Fruit fly (Drosophila melanogaster) whole organism, prepupa: ENCODE measurements around the gene Tdg.

ENCODE experiments used
- CG32006 ChIP-seq: fragments of 200-800 bp; sonication (Bioruptor generic); optimal IDR thresholded peaks from 3 replicates; lab custom pipeline; 2017; ENCODE audit warnings: missing biosample characterization, mild to moderate bottlenecking, missing genetic modification characterization
- CG8119 ChIP-seq: fragments of 200-800 bp; sonication (Bioruptor generic); IDR thresholded peaks from 3 replicates; pipeline ENCODE4 v1.3.6; 2022; ENCODE audit warnings: missing biosample characterization, missing genetic modification characterization
- CG8632 ChIP-seq: fragments of 200-800 bp; sonication (Bioruptor generic); optimal IDR thresholded peaks from 3 replicates; lab custom pipeline; 2016; ENCODE audit warnings: missing biosample characterization, missing genetic modification characterization
- Eip93F ChIP-seq: fragments of 200-800 bp; sonication (Bioruptor generic); optimal IDR thresholded peaks from 2 replicates; lab custom pipeline; 2016; ENCODE audit warnings: missing biosample characterization, mild to moderate bottlenecking, missing genetic modification characterization
- Hr38 ChIP-seq: sonication (Bioruptor generic); optimal IDR thresholded peaks from 2 replicates; lab custom pipeline; 2016; ENCODE audit warnings: missing biosample characterization, missing genetic modification characterization
- Hr39 ChIP-seq: fragments of 200-800 bp; sonication (Bioruptor generic); optimal IDR thresholded peaks from 2 replicates; lab custom pipeline; 2016; ENCODE audit warnings: missing biosample characterization, missing genetic modification characterization
- acj6 ChIP-seq: fragments of 200-800 bp; sonication (Bioruptor generic); optimal IDR thresholded peaks from 3 replicates; lab custom pipeline; 2016; ENCODE audit warnings: missing biosample characterization, missing genetic modification characterization
- eg ChIP-seq: fragments of 200-800 bp; sonication (Bioruptor generic); IDR thresholded peaks from 3 replicates; pipeline ENCODE4 v1.3.6; 2022; ENCODE audit warnings: missing biosample characterization, missing genetic modification characterization
- fd85E ChIP-seq: fragments of 200-800 bp; sonication (Bioruptor generic); optimal IDR thresholded peaks from 3 replicates; lab custom pipeline; 2016; ENCODE audit warnings: missing biosample characterization, missing genetic modification characterization
- fkh ChIP-seq: fragments of 200-800 bp; sonication (Bioruptor generic); optimal IDR thresholded peaks from 3 replicates; lab custom pipeline; 2017; ENCODE audit warnings: missing biosample characterization, mild to moderate bottlenecking, missing genetic modification characterization, moderate library complexity
- pdm3 ChIP-seq: fragments of 200-800 bp; sonication (Bioruptor generic); optimal IDR thresholded peaks from 3 replicates; lab custom pipeline; 2016; ENCODE audit warnings: missing biosample characterization, missing genetic modification characterization
- salr ChIP-seq, 2 experiments: fragments of 200-800 bp; sonication (Bioruptor generic); optimal IDR thresholded peaks; 3 replicates each; lab custom pipeline; 2016 to 2018; ENCODE audit warnings: missing biosample characterization in 2 of 2, missing genetic modification characterization in 2 of 2, mild to moderate bottlenecking in 1 of 2
- spab ChIP-seq: fragments of 200-800 bp; sonication (Bioruptor generic); optimal IDR thresholded peaks from 2 replicates; lab custom pipeline; 2017; ENCODE audit warnings: missing biosample characterization, mild to moderate bottlenecking, missing genetic modification characterization, missing genetic modification reagents
- vri ChIP-seq: fragments of 200-800 bp; sonication (Bioruptor generic); optimal IDR thresholded peaks from 3 replicates; lab custom pipeline; 2016; ENCODE audit warnings: missing biosample characterization, mild to moderate bottlenecking, missing genetic modification characterization

dm6 chr4:576439-576838 lies 18.8 kb upstream of the Tdg start:
- no peak for TF ChIP-seq salr (GFP tag; optimal IDR thresholded peaks at IDR 0.05; lab: Kevin White, UChicago)
- TF ChIP-seq Eip93F = no peak
- TF ChIP-seq CG8119 (GFP tag; lab: Robert Waterston, UW) = no peak
- TF ChIP-seq pdm3 = no peak
- TF ChIP-seq Hr39 (GFP tag; lab: Kevin White, UChicago) = no peak
- no peak for TF ChIP-seq spab (GFP tag; lab: Kevin White, UChicago)
- TF ChIP-seq CG32006 (GFP tag; lab: Kevin White, UChicago) = no peak
- TF ChIP-seq vri = no peak
- TF ChIP-seq fkh (GFP tag; lab: Kevin White, UChicago) = no peak
- TF ChIP-seq CG8632 (GFP tag; lab: Kevin White, UChicago) = no peak
- no peak for TF ChIP-seq eg (GFP tag; lab: Robert Waterston, UW)
- TF ChIP-seq Hr38 = no peak
- no peak for TF ChIP-seq fd85E
- no peak for TF ChIP-seq acj6 (GFP tag; lab: Kevin White, UChicago)
